Fruit fly (Drosophila melanogaster) Kc167 (cell line): Measurements from ENCODE around the gene CG8301.

Experiments
- Myc ChIP-seq: fragments of >200 bp; optimal IDR thresholded peaks from 2 replicates; lab custom pipeline; 2017; ENCODE audit warnings: missing external identifiers
- Sin3A ChIP-seq: fragments of >200 bp; optimal IDR thresholded peaks from 2 replicates; lab custom pipeline; 2018; ENCODE audit warnings: missing external identifiers
- h ChIP-seq: fragments of >200 bp; optimal IDR thresholded peaks from 3 replicates; lab custom pipeline; 2018; ENCODE audit warnings: missing external identifiers
- insv ChIP-seq: fragments of >200 bp; optimal IDR thresholded peaks from 3 replicates; lab custom pipeline; 2018; ENCODE audit warnings: missing external identifiers
- psq ChIP-seq: fragments of >200 bp; optimal IDR thresholded peaks from 2 replicates; lab custom pipeline; 2017; ENCODE audit warnings: missing external identifiers
- ttk ChIP-seq: sonication (Bioruptor generic); optimal IDR thresholded peaks from 2 replicates; lab custom pipeline; 2017; ENCODE audit warnings: missing external identifiers

The CG8301 gene

DNA sequence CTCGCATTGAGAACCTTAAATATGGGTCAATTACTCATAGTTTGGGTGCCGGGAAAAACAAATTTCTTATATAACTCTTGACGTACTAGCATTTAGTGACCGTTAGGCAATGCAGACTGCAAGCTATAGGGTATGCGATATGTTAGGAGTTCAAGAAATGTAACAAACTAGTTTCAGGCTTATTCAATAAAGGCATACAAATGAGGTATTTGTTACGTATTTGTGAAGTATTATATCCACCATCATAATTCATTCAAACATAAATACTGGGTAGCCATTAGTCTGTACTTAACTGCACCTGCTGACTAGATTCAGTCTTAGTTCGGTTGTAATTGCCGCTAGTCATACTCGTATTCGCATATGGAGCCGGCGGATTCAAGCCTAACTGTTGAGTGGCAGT lies 27.1 kb downstream of the CG8301 start:
- TF ChIP-seq h, result no peak
- TF ChIP-seq psq (lab: Kevin White, UChicago), result no peak
- TF ChIP-seq Sin3A (lab: Kevin White, UChicago), result no peak
- TF ChIP-seq ttk (lab: Kevin White, UChicago), result no peak

DNA sequence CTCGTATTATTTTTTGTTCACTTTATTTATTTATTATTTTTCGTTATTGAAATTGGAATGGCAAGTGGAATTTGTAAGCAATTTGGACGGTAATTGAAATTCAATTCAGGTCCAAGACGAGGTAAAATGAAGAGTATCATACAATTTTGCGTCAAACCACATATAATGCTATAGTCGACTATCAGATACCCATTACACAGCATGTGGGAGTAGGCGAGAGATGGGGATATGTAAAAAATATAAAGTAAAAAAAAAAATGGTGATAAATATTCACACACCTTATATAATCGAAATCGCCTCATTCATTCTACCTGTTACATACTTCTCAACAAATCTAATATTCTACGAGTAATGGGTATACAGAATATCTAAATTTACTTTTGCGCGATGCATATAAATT lies 31.1 kb downstream of the CG8301 start:
- TF ChIP-seq Myc (no peak), Sin3A (lab: Kevin White, UChicago) (no peak), insv (lab: Kevin White, UChicago) (no peak), ttk (lab: Kevin White, UChicago) (no peak), h (no peak), psq (lab: Kevin White, UChicago) (no peak)

DNA sequence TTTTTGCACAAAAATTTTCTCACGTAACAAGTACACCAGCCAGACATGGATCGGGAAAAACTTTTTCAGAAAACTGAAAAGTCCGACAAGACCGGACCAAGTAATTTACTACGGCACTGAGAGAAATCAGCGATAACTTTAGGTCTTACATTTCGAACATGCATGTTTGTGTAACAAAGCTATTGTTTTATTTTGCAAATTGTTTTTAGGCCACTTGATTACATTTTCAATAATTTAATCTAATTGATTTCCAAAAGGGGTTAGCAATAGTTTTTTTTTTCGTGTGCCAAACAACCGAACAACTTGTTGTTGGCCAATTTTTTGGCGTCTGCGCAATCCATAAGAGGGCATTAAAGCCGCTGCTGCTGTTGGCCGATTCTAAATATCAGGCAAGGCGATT lies 32.0 kb downstream of the CG8301 start:
- no peak for TF ChIP-seq insv (lab: Kevin White, UChicago)
- no peak for TF ChIP-seq Myc
- TF ChIP-seq h, result no peak
- no peak for TF ChIP-seq psq (lab: Kevin White, UChicago)
- no peak for TF ChIP-seq Sin3A (lab: Kevin White, UChicago)
- TF ChIP-seq ttk (lab: Kevin White, UChicago), result no peak

DNA sequence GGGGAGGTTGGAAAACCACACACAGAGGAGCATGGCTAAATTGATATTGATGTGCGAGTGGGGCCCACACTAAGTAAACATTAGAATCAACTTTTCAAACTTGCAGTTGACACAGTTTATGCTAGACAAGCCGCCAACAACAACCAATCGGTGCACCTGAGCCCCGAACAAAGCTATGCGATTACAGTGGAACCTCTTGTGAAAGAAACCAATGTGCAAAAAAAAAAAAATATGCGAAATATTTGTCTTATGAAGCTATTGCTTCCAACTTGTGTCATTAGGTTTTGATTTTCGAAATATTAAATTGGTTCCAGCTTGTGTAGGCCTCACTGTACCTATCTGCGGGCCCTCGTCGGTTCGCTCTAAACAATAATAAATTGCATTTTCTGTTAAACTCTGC lies 37.2 kb downstream of the CG8301 start:
- no peak for TF ChIP-seq Sin3A (lab: Kevin White, UChicago)
- TF ChIP-seq insv (lab: Kevin White, UChicago), result no peak
- TF ChIP-seq Myc, result no peak
- no peak for TF ChIP-seq ttk (lab: Kevin White, UChicago)
- TF ChIP-seq h, result no peak
- TF ChIP-seq psq (lab: Kevin White, UChicago), result no peak

DNA sequence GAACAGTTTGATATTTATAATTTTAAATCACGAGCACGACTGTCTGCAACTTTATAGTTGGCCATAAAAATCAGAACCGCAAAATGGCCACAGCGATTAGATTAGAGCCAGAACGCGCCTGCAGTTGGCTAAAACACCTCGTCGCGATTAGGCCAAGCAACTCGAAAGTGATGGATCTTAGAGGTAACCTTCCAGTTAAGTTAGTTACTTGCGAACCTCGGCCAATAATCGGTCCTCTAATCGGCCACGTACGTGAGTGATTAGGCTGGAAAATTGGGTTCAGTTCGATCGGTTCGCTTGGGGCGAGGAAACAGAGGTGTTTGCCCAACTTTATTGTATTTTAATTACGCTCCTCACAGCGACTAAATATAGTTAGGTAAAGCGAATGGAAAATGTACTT lies 39.2 kb downstream of the CG8301 start:
- no peak for TF ChIP-seq insv (lab: Kevin White, UChicago)
- no peak for TF ChIP-seq Myc
- TF ChIP-seq ttk (lab: Kevin White, UChicago), result no peak
- no peak for TF ChIP-seq Sin3A (lab: Kevin White, UChicago)
- TF ChIP-seq h, result no peak
- TF ChIP-seq psq (lab: Kevin White, UChicago), result no peak

DNA sequence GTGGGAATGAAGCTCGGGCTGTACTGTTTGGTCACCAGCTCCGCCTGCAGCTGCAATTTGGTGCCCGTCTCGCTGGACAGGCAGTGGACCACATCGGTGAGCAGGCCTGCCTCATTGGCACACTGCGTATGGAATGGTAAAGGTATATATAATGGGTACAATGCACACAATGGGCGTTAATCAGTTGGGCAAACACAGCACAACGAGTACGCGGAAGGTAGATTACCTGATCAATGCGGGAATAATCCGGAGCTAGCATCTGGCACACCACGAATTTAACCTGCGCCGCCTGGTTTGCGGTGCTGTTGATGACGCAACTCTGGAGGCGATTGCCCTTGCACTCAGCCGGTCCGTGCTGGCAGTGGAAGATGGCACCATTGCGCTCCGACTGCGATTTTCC lies 44.3 kb downstream of the CG8301 start:
- TF ChIP-seq h, result no peak
- TF ChIP-seq ttk (lab: Kevin White, UChicago), result no peak
- no peak for TF ChIP-seq insv (lab: Kevin White, UChicago)
- TF ChIP-seq Sin3A (lab: Kevin White, UChicago), result no peak
- TF ChIP-seq psq (lab: Kevin White, UChicago), result no peak
- no peak for TF ChIP-seq Myc

DNA sequence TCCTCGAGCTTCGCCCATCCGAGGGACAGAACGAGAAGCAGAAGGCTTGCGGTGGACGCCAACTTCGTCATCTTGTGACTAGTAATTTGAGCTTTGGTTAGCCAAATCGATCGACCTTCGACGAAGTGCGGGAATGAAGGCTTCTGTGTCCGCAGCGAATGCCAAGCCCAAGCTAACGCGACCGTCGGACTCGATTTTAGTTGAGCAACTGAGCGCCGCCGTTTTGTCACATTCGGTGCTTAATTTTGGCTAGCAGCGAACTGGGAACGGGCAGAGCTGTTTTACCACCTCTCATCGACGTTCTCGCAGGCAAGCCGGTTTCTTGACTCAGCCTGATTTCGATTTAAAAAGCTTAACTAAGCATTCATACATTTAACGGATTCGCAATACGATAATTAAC lies 45.2 kb downstream of the CG8301 start:
- TF ChIP-seq ttk (lab: Kevin White, UChicago) (no peak), insv (lab: Kevin White, UChicago) (no peak), Sin3A (lab: Kevin White, UChicago) (no peak), h (no peak)

DNA sequence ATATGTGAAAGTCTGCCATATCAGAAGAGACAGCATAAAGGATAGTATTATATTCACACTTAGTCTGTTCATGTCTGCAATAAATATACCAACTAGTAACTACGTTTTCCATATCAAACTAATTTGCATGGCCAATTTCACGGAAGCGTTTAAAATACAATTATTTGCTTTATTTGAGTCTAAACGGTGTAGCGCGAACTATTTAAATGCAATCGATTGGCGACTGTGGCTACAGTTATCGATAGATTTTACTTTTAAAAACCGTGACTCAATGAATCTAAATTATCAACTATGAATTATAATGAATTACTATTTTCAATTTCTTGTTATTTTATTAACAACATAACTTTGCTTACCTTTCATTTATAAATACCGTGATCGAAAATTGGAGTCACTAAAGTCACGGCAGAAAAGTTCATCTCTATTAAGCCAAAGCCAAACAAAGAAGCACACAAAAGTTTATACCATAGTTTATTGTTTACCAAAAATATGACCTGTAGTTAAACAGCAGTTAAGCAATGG lies 45.8 kb downstream of the CG8301 start, which contains the start of the genes CG9427 and CG8319:
Gene CG9427, minus strand, starts transcription at position 51 of the 522 bp plus-strand sequence.
Gene CG8319, plus strand, starts transcription at position 442 of the 522 bp plus-strand sequence.
- TF ChIP-seq ttk (lab: Kevin White, UChicago), result no peak
- no peak for TF ChIP-seq insv (lab: Kevin White, UChicago)
- TF ChIP-seq Sin3A (lab: Kevin White, UChicago), result no peak
- TF ChIP-seq Myc, result no peak
- no peak for TF ChIP-seq psq (lab: Kevin White, UChicago)
- TF ChIP-seq h, result no peak

DNA sequence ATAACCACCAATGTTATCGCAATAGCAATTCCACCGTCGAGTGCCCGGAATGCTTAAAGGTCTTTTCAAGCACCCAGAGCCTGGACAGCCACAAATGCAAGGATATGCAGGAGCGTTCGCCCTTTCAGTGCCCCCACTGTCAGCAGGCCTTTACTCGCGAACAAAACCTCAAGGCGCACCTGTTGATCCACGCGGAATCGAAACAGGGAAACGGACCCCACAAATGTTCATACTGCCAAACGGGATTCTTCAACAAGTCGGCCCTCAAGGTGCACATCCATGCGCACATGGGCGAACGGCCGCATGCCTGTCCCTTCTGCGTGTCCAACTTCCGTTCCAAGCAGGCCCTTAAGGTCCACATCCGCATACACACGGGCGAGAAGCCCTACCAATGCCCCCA lies 46.9 kb downstream of the CG8301 start:
- TF ChIP-seq Sin3A (lab: Kevin White, UChicago) (no peak), Myc (no peak), h (no peak), ttk (lab: Kevin White, UChicago) (no peak), psq (lab: Kevin White, UChicago) (no peak)

DNA sequence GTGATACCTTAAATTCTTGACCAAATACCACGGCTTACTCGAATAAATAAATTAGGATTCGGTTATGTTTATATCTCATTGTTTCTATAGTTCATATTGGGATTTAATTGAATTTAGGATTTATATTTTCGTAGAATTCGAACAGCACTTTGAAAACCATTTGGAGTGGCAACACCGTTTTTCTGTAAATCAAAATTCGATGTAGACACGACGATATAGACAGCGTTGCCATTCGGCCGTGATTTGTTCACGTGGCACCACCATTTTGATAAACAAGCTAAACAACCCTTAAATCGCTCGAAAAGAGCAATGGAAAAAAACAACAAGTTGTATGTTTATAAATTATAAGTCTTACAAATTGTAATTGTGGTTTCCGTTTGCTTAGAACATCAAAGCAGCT lies 47.5 kb downstream of the CG8301 start:
- TF ChIP-seq Sin3A (lab: Kevin White, UChicago), result no peak
- TF ChIP-seq insv (lab: Kevin White, UChicago), result no peak
- TF ChIP-seq ttk (lab: Kevin White, UChicago), result no peak
- TF ChIP-seq h, result no peak
- no peak for TF ChIP-seq Myc
- TF ChIP-seq psq (lab: Kevin White, UChicago), result no peak

DNA sequence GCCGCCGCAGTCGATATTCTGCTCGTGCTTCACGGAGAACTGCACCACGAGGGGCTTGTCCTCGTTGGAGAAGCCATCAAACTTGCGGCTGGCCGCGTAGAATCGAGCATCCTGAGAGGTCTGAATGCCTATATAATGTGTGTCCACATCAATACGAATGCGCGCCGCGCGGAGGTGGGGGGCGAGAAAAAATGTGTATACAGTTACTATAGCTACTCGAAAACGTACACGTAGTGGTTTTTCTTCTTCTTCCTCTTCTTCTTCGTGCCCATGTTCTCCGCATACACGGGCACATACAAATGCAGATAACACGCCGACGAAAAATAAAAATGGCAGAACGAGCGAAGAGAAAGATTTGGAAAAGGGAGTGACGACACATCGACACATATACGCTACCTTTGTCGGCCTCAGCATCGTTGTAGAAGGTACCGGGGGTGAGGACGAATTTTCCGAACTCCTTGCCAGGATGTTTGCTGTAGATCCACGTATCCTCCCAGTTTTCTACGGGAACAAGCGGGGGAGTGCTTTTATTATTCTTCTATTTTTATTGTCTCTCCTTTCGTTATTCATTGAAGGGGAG lies 49.0 kb downstream of the CG8301 start:
- TF ChIP-seq Sin3A (lab: Kevin White, UChicago) (no peak), Myc (no peak), insv (lab: Kevin White, UChicago) (no peak), h (no peak), psq (lab: Kevin White, UChicago) (no peak), ttk (lab: Kevin White, UChicago) (no peak)

DNA sequence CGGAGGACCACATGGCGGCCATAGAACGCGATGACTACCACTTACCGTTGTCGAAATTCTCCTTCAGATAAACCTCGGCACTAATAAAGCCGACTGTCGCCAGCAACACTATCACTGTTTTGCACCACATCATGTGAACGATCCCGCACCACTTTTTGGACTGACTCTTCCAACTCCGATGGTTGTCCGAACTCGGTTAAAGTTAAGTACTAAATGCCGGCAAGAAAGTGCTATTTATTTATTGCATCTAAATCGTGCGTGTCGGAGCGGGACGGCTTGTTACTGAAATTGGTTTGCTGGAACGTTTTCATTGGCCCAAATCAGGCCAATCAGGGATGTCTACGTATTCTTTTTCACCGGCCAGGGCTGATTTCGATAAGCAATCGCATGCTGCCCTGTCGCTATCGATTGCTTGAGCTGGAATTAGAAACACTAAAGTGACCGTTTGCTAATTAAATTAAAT lies 49.6 kb downstream of the CG8301 start, which contains the start of gene Calr:
Gene Calr, minus strand, starts transcription at position 219 of the 463 bp plus-strand sequence.
- TF ChIP-seq insv (lab: Kevin White, UChicago) (no peak), ttk (lab: Kevin White, UChicago) (no peak), psq (lab: Kevin White, UChicago) (no peak), Myc (no peak), Sin3A (lab: Kevin White, UChicago) (no peak), h (no peak)

DNA sequence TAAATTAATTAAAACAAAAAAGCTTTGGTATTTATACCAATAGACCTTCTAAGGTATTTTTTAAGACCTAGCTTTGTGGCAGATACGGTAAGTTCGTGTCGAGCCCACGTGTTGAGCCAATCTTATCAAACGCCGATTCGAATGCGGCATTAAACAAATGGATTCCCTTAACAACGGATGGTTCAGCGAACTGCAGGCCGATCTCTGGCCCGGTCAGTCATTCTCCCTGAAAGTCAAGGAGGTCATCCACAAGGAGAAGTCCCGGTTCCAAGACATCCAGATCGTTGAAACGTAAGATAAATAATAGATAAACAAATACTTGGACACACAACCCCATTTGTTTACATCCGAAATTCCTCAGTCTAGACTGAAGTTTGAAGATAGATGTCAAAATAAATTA lies 50.5 kb downstream of the CG8301 start, which contains the start of gene SpdS:
Gene SpdS, plus strand, starts transcription at position 78 of the 400 bp plus-strand sequence.
- TF ChIP-seq Myc (no peak), Sin3A (lab: Kevin White, UChicago) (no peak), ttk (lab: Kevin White, UChicago) (no peak), psq (lab: Kevin White, UChicago) (no peak), insv (lab: Kevin White, UChicago) (no peak), h (no peak)
